Worm (Caenorhabditis elegans) whole organism, mixed stage, embryonic: ENCODE measurements around the gene srxa-2.

Experiments
- ces-1 ChIP-seq: fragments of 150-350 bp; optimal IDR thresholded peaks from 2 replicates; lab custom pipeline; 2014; ENCODE audit warnings: missing biosample characterization, missing genetic modification reagents, missing genetic modification characterization
- lsy-2 ChIP-seq: fragments of 150-350 bp; optimal IDR thresholded peaks from 2 replicates; lab custom pipeline; 2014; ENCODE audit warnings: missing biosample characterization, missing genetic modification characterization

- TF ChIP-seq lsy-2 (tag; lab: Kevin White, UChicago) (no peak), ces-1 (GFP tag; lab: Kevin White, UChicago) (no peak)
Observed at ce11 chrIV:9457400-9457799, 34.2 kb downstream of the srxa-2 start, which contains the start of gene cutl-17.
